Worm (Caenorhabditis elegans) whole organism, late embryonic: ENCODE measurements around the gene cyp-34A8.

Experiments
- C38D4.7 ChIP-seq: fragments of 200-800 bp; sonication (Bioruptor generic); optimal IDR thresholded peaks from 2 replicates; lab custom pipeline; 2018; ENCODE audit warnings: mild to moderate bottlenecking, missing genetic modification characterization, moderate library complexity, missing compliant biosample characterization
- F13H6.1 ChIP-seq: sonication (generic microtip); optimal IDR thresholded peaks from 2 replicates; lab custom pipeline; 2016; ENCODE audit warnings: missing genetic modification characterization, missing compliant biosample characterization
- K09A11.1 ChIP-seq: sonication (generic microtip); optimal IDR thresholded peaks from 2 replicates; lab custom pipeline; 2017; ENCODE audit warnings: antibody characterized with exemption, mild to moderate bottlenecking, missing genetic modification characterization, missing compliant biosample characterization; ENCODE audit not compliant: insufficient read depth
- Y22D7AL.16 ChIP-seq: sonication (generic microtip); optimal IDR thresholded peaks from 2 replicates; lab custom pipeline; 2016; ENCODE audit warnings: missing genetic modification characterization, missing compliant biosample characterization
- ahr-1 ChIP-seq: sonication (generic microtip); optimal IDR thresholded peaks from 2 replicates; lab custom pipeline; 2016; ENCODE audit warnings: missing genetic modification characterization, missing compliant biosample characterization
- ceh-19 ChIP-seq: fragments of 200-800 bp; sonication (Bioruptor generic); optimal IDR thresholded peaks from 2 replicates; lab custom pipeline; 2018; ENCODE audit warnings: mild to moderate bottlenecking, missing genetic modification characterization, missing compliant biosample characterization
- ceh-24 ChIP-seq: sonication (generic microtip); optimal IDR thresholded peaks from 2 replicates; lab custom pipeline; 2016; ENCODE audit warnings: mild to moderate bottlenecking, missing genetic modification characterization, missing compliant biosample characterization
- ceh-31 ChIP-seq: sonication (generic microtip); optimal IDR thresholded peaks from 2 replicates; lab custom pipeline; 2016; ENCODE audit warnings: missing genetic modification characterization, missing compliant biosample characterization
- ceh-45 ChIP-seq: fragments of 200-800 bp; sonication (Bioruptor generic); IDR thresholded peaks from 2 replicates; pipeline ENCODE4 v1.3.6; 2022; ENCODE audit warnings: missing genetic modification reagents, missing genetic modification characterization, missing compliant biosample characterization
- ceh-48 ChIP-seq: sonication (generic microtip); optimal IDR thresholded peaks from 2 replicates; lab custom pipeline; 2016; ENCODE audit warnings: missing genetic modification characterization, inconsistent platforms, missing compliant biosample characterization
- ceh-6 ChIP-seq: fragments of 200-800 bp; sonication (Bioruptor generic); optimal IDR thresholded peaks from 2 replicates; lab custom pipeline; 2018; ENCODE audit warnings: mild to moderate bottlenecking, missing genetic modification characterization, missing compliant biosample characterization
- dmd-4 ChIP-seq: sonication (generic microtip); optimal IDR thresholded peaks from 2 replicates; lab custom pipeline; 2016; ENCODE audit warnings: borderline replicate concordance, missing genetic modification characterization, missing compliant biosample characterization
- dve-1 ChIP-seq: sonication (generic microtip); optimal IDR thresholded peaks from 2 replicates; lab custom pipeline; 2017; ENCODE audit warnings: antibody characterized with exemption, mild to moderate bottlenecking, missing genetic modification characterization, missing compliant biosample characterization
- elt-2 ChIP-seq: sonication (generic microtip); optimal IDR thresholded peaks from 2 replicates; lab custom pipeline; 2016; ENCODE audit warnings: missing genetic modification reagents, missing genetic modification characterization, missing compliant biosample characterization
- eyg-1 ChIP-seq: sonication (generic microtip); optimal IDR thresholded peaks from 2 replicates; lab custom pipeline; 2016; ENCODE audit warnings: missing genotype, missing genetic modification characterization, missing compliant biosample characterization
- fax-1 ChIP-seq: sonication (generic microtip); optimal IDR thresholded peaks from 2 replicates; lab custom pipeline; 2016; ENCODE audit warnings: missing genotype, missing genetic modification characterization, missing compliant biosample characterization
- fkh-10 ChIP-seq: fragments of 150-350 bp; optimal IDR thresholded peaks from 2 replicates; lab custom pipeline; 2014; ENCODE audit warnings: missing biosample characterization, missing genetic modification reagents, missing genetic modification characterization
- fkh-6 ChIP-seq: sonication (generic microtip); optimal IDR thresholded peaks from 2 replicates; lab custom pipeline; 2016; ENCODE audit warnings: missing genetic modification characterization, missing compliant biosample characterization
- gmeb-2 ChIP-seq: sonication (generic microtip); optimal IDR thresholded peaks from 2 replicates; lab custom pipeline; 2016; ENCODE audit warnings: missing genetic modification characterization, inconsistent platforms, missing compliant biosample characterization
- hlh-30 ChIP-seq: sonication (generic microtip); optimal IDR thresholded peaks from 2 replicates; lab custom pipeline; 2017; ENCODE audit warnings: antibody characterized with exemption, missing genetic modification characterization, missing compliant biosample characterization; ENCODE audit not compliant: insufficient read depth
- hlh-6 ChIP-seq: sonication (generic microtip); optimal IDR thresholded peaks from 2 replicates; lab custom pipeline; 2016; ENCODE audit warnings: missing genotype, missing genetic modification characterization, missing compliant biosample characterization
- hlh-8 ChIP-seq: sonication (generic microtip); optimal IDR thresholded peaks from 2 replicates; lab custom pipeline; 2016; ENCODE audit warnings: missing genotype, missing genetic modification characterization, missing compliant biosample characterization
- lin-11 ChIP-seq: fragments of 200-800 bp; sonication (Bioruptor generic); optimal IDR thresholded peaks from 2 replicates; lab custom pipeline; 2018; ENCODE audit warnings: mild to moderate bottlenecking, missing genetic modification characterization, missing compliant biosample characterization
- mec-3 ChIP-seq: sonication (generic microtip); optimal IDR thresholded peaks from 2 replicates; lab custom pipeline; 2016; ENCODE audit warnings: borderline replicate concordance, missing genetic modification characterization, missing compliant biosample characterization
- nfya-1 ChIP-seq: sonication (generic microtip); optimal IDR thresholded peaks from 2 replicates; lab custom pipeline; 2017; ENCODE audit warnings: missing genetic modification characterization, mild to moderate bottlenecking, missing compliant biosample characterization, antibody characterized with exemption, moderate library complexity
- nhr-11 ChIP-seq: fragments of 150-350 bp; optimal IDR thresholded peaks from 2 replicates; lab custom pipeline; 2014; ENCODE audit warnings: missing biosample characterization, missing genetic modification characterization
- pag-3 ChIP-seq: sonication (generic microtip); optimal IDR thresholded peaks from 2 replicates; lab custom pipeline; 2016; ENCODE audit warnings: missing compliant biosample characterization, missing genetic modification characterization, borderline replicate concordance
- pax-1 ChIP-seq: fragments of 150-350 bp; optimal IDR thresholded peaks from 2 replicates; lab custom pipeline; 2014; ENCODE audit warnings: missing biosample characterization, missing genetic modification characterization
- pha-2 ChIP-seq: sonication (generic microtip); optimal IDR thresholded peaks from 2 replicates; lab custom pipeline; 2017; ENCODE audit warnings: mild to moderate bottlenecking, missing genetic modification characterization, missing compliant biosample characterization
- ref-2 ChIP-seq: sonication (generic microtip); optimal IDR thresholded peaks from 2 replicates; lab custom pipeline; 2016; ENCODE audit warnings: missing genetic modification characterization, missing compliant biosample characterization
- sdc-2 ChIP-seq: sonication (generic microtip); optimal IDR thresholded peaks from 2 replicates; lab custom pipeline; 2016; ENCODE audit warnings: missing genotype, missing genetic modification characterization, missing compliant biosample characterization
- sox-4 ChIP-seq: sonication (generic microtip); optimal IDR thresholded peaks from 2 replicates; lab custom pipeline; 2017; ENCODE audit warnings: mild to moderate bottlenecking, missing genetic modification characterization, inconsistent platforms, missing compliant biosample characterization
- tbx-2 ChIP-seq: sonication (generic microtip); optimal IDR thresholded peaks from 2 replicates; lab custom pipeline; 2016; ENCODE audit warnings: missing genetic modification characterization, missing compliant biosample characterization
- tbx-7 ChIP-seq: sonication (generic microtip); optimal IDR thresholded peaks from 2 replicates; lab custom pipeline; 2016; ENCODE audit warnings: missing genotype, missing genetic modification characterization, missing compliant biosample characterization
- unc-3 ChIP-seq, 2 experiments: fragments of 200-800 bp in 1 of 2; sonication (Bioruptor generic) in 1 of 2; sonication (generic microtip) in 1 of 2; conservative IDR thresholded peaks in 1 of 2; optimal IDR thresholded peaks in 1 of 2; 2 replicates each; pipeline versions ENCODE4 v1.3.6 to Lab custom; 2016 to 2022; ENCODE audit warnings: missing compliant biosample characterization in 2 of 2, missing genetic modification characterization in 2 of 2, missing genetic modification reagents in 1 of 2
- unc-42 ChIP-seq: sonication (generic microtip); optimal IDR thresholded peaks from 2 replicates; lab custom pipeline; 2016; ENCODE audit warnings: missing genotype, missing genetic modification characterization, missing compliant biosample characterization
- zip-5 ChIP-seq: sonication (generic microtip); optimal IDR thresholded peaks from 2 replicates; lab custom pipeline; 2016; ENCODE audit warnings: missing genetic modification characterization, missing compliant biosample characterization
- ztf-16 ChIP-seq: sonication (generic microtip); optimal IDR thresholded peaks from 2 replicates; lab custom pipeline; 2017; ENCODE audit warnings: missing genetic modification characterization, missing compliant biosample characterization

cyp-34A8 gene

DNA sequence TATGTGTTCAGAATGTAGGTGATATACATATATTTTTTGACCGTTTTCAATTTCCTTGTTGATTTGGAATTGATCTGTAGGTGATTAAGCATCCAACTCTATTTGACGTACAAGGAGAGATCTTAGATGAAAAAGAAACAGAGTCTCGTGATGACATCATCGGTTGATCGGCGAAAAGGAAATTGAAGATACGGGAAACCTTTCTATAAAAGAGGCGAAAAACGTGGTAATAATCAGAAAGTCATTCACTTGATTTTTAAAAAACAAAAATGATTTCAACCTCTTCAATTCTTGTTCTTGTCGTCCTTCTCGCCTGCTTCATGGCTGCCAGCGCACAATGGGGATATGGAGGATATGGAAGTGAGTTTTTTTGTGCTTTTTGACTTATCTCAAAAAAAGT lies 16.6 kb upstream of the cyp-34A8 start, which contains the start of gene nlp-29:
nlp-29 (plus strand) TSS at position 248 of the 400 bp plus-strand sequence.
- no peak for TF ChIP-seq pax-1 (tag; lab: Kevin White, UChicago)
- peak; percentile 12 for TF ChIP-seq dve-1 (tag; lab: Kevin White, UChicago)

- TF ChIP-seq nfya-1 (tag; lab: Kevin White, UChicago) (no peak), zip-5 (no peak), ztf-16 (tag; lab: Kevin White, UChicago) (no peak), unc-42 (tag; lab: Kevin White, UChicago) (no peak)
- TF ChIP-seq, all 69 proteins: peak for 0
Observed at ce11 chrV:3981680-3982079, 14.1 kb upstream of the cyp-34A8 start, which contains the start of gene nlp-30. TSS of gene nlp-30 (plus strand) at chrV:3981980.

DNA sequence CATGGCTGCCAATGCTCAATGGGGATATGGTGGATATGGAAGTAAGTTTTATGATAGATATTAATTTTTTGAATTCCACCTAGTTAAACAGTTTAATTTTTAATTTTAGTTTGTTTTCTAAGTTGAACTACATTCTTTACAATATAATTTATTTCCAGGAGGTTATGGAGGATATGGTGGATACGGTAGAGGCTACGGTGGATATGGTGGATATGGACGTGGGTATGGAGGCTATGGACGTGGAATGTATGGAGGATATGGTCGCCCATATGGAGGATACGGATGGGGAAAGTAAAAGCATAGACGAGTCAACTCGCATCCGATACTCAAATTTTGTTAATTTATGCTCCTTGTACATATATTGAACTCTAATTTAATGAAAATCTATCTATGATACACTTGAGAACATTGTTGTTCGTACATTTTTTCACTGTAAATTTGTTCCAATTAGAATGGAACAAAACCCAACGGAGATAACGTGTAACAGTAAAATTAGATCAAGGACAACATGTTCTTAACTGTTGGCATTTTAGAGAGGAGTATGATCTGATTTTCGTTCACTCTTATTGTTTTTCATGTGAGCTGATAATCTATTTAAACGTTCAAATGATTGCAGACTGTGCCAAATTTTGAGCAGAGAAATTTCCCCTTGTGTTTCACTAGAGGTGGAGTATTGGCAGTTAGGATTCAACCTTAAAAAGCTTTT lies 12.8 kb upstream of the cyp-34A8 start:
- no peak for TF ChIP-seq mec-3 (tag; lab: Kevin White, UChicago)
- no peak for TF ChIP-seq tbx-7 (tag; lab: Kevin White, UChicago)
- no peak for TF ChIP-seq gmeb-2 (tag; lab: Kevin White, UChicago)
- no peak for TF ChIP-seq ceh-19 (GFP tag; lab: Kevin White, UChicago)
- no peak for TF ChIP-seq ceh-31 (tag; lab: Kevin White, UChicago)
- TF ChIP-seq lin-11 (tag; lab: Kevin White, UChicago) = no peak
- no peak for TF ChIP-seq unc-3 (GFP tag; conservative IDR thresholded peaks at IDR 0.05; lab: Robert Waterston, UW)
- no peak for TF ChIP-seq unc-3 (tag; optimal IDR thresholded peaks at IDR 0.05; lab: Kevin White, UChicago)
- no peak for TF ChIP-seq ahr-1 (tag; lab: Kevin White, UChicago)
- TF ChIP-seq K09A11.1 (tag; lab: Kevin White, UChicago) = no peak
- TF ChIP-seq eyg-1 (tag; lab: Kevin White, UChicago) = no peak
- no peak for TF ChIP-seq ceh-24 (tag; lab: Kevin White, UChicago)
- no peak for TF ChIP-seq sdc-2 (tag; lab: Kevin White, UChicago)
- TF ChIP-seq tbx-2 = no peak
- TF ChIP-seq Y22D7AL.16 (tag; lab: Kevin White, UChicago) = no peak
- no peak for TF ChIP-seq hlh-6 (tag; lab: Kevin White, UChicago)
- TF ChIP-seq ceh-48 = no peak
- no peak for TF ChIP-seq fax-1 (tag; lab: Kevin White, UChicago)

- no peak for TF ChIP-seq dmd-4
- TF ChIP-seq ceh-45 = no peak
- TF ChIP-seq fkh-6 = no peak
- no peak for TF ChIP-seq gmeb-2 (tag; lab: Kevin White, UChicago)
- TF ChIP-seq elt-2 = peak; percentile 61
- peak; percentile 3 for TF ChIP-seq ref-2 (tag; lab: Kevin White, UChicago)
- no peak for TF ChIP-seq hlh-8 (tag; lab: Kevin White, UChicago)
- no peak for TF ChIP-seq C38D4.7 (GFP tag; lab: Kevin White, UChicago)
- no peak for TF ChIP-seq pag-3 (tag; lab: Kevin White, UChicago)
- TF ChIP-seq F13H6.1 (tag; lab: Kevin White, UChicago) = no peak
Observed at ce11 chrV:3979819-3980218, 12.2 kb upstream of the cyp-34A8 start, which contains the start of gene nlp-31. TSS of gene nlp-31 (plus strand) at chrV:3980055.

- TF ChIP-seq fax-1 (tag; lab: Kevin White, UChicago) (no peak), hlh-8 (tag; lab: Kevin White, UChicago) (no peak), hlh-30 (no peak), nhr-11 (tag; lab: Kevin White, UChicago) (no peak), mec-3 (tag; lab: Kevin White, UChicago) (no peak), fkh-10 (GFP tag; lab: Kevin White, UChicago) (no peak), dmd-4 (no peak), gmeb-2 (tag; lab: Kevin White, UChicago) (no peak), pha-2 (tag; lab: Kevin White, UChicago) (no peak), ceh-6 (no peak), sdc-2 (tag; lab: Kevin White, UChicago) (no peak), sox-4 (no peak), hlh-6 (tag; lab: Kevin White, UChicago) (no peak)
Observed at ce11 chrV:3979053-3979452, 11.4 kb upstream of the cyp-34A8 start, which contains the start of gene nlp-34. TSS of gene nlp-34 (minus strand) at chrV:3979134.
